Fruit fly (Drosophila melanogaster) whole organism, embryonic: ENCODE measurements around the gene goe.

Experiments used
- Asciz ChIP-seq: fragments of 200-800 bp; sonication (Bioruptor generic); optimal IDR thresholded peaks from 2 replicates; lab custom pipeline; 2017; ENCODE audit warnings: missing biosample characterization, mild to moderate bottlenecking, missing genetic modification characterization, missing genetic modification reagents
- Atf3 ChIP-seq: fragments of 200-800 bp; sonication (Bioruptor generic); optimal IDR thresholded peaks from 3 replicates; lab custom pipeline; 2016; ENCODE audit warnings: missing biosample characterization, missing genetic modification characterization
- Atf6 ChIP-seq: fragments of 200-800 bp; sonication (Bioruptor generic); IDR thresholded peaks from 2 replicates; pipeline ENCODE4 v1.3.6; 2022; ENCODE audit warnings: missing biosample characterization, missing genetic modification characterization
- CG10321 ChIP-seq: fragments of 200-800 bp; sonication (Bioruptor generic); IDR thresholded peaks from 2 replicates; pipeline ENCODE4 v1.3.6; 2022; ENCODE audit warnings: missing biosample characterization, missing genetic modification characterization
- CG10543 ChIP-seq: fragments of 200-800 bp; sonication (Bioruptor generic); optimal IDR thresholded peaks from 3 replicates; lab custom pipeline; 2017; ENCODE audit warnings: missing biosample characterization, mild to moderate bottlenecking, missing genetic modification characterization, moderate library complexity
- CG11696 ChIP-seq: fragments of 200-800 bp; sonication (Bioruptor generic); IDR thresholded peaks from 2 replicates; pipeline ENCODE4 v1.3.6; 2022; ENCODE audit warnings: missing biosample characterization, missing genetic modification characterization
- CG12236 ChIP-seq: fragments of 200-800 bp; sonication (Bioruptor generic); optimal IDR thresholded peaks from 2 replicates; lab custom pipeline; 2016; ENCODE audit warnings: missing biosample characterization, missing genetic modification characterization
- CG14710 ChIP-seq: fragments of 200-800 bp; sonication (Bioruptor generic); optimal IDR thresholded peaks from 3 replicates; lab custom pipeline; 2019; ENCODE audit warnings: missing biosample characterization, mild to moderate bottlenecking, missing genetic modification characterization, moderate library complexity
- CG15073 ChIP-seq: fragments of 200-800 bp; sonication (Bioruptor generic); optimal IDR thresholded peaks from 2 replicates; lab custom pipeline; 2016; ENCODE audit warnings: missing biosample characterization, missing genetic modification characterization
- CG16813 ChIP-seq: fragments of 200-800 bp; sonication (Bioruptor generic); IDR thresholded peaks from 3 replicates; pipeline ENCODE4 v1.3.6; 2022; ENCODE audit warnings: missing biosample characterization, missing genetic modification characterization; ENCODE audit not compliant: partially characterized antibody
- CG17612 ChIP-seq: fragments of 200-800 bp; sonication (Bioruptor generic); IDR thresholded peaks from 2 replicates; pipeline ENCODE4 v1.3.6; 2022; ENCODE audit warnings: missing biosample characterization, missing genetic modification characterization
- CG17912 ChIP-seq: fragments of 200-800 bp; sonication (Bioruptor generic); optimal IDR thresholded peaks from 2 replicates; lab custom pipeline; 2018; ENCODE audit warnings: missing biosample characterization, mild to moderate bottlenecking, missing genetic modification characterization
- CG1832 ChIP-seq: fragments of 200-800 bp; sonication (Bioruptor generic); optimal IDR thresholded peaks from 2 replicates; lab custom pipeline; 2017; ENCODE audit warnings: missing biosample characterization, mild to moderate bottlenecking, missing genetic modification characterization, inconsistent platforms
- CG18476 ChIP-seq: fragments of 200-800 bp; sonication (Bioruptor generic); optimal IDR thresholded peaks from 2 replicates; lab custom pipeline; 2016; ENCODE audit warnings: missing biosample characterization, mild to moderate bottlenecking, missing genetic modification characterization
- CG2202 ChIP-seq: fragments of 200-800 bp; sonication (Bioruptor generic); optimal IDR thresholded peaks from 2 replicates; lab custom pipeline; 2018; ENCODE audit warnings: missing biosample characterization, mild to moderate bottlenecking, missing genetic modification characterization
- CG2889 ChIP-seq: fragments of 200-800 bp; sonication (Bioruptor generic); IDR thresholded peaks from 3 replicates; pipeline ENCODE4 v1.3.6; 2022; ENCODE audit warnings: missing biosample characterization, missing genetic modification characterization
- CG34376 ChIP-seq: fragments of 200-800 bp; sonication (Bioruptor generic); optimal IDR thresholded peaks from 2 replicates; lab custom pipeline; 2018; ENCODE audit warnings: missing biosample characterization, mild to moderate bottlenecking, missing genetic modification characterization
- CG42726 ChIP-seq: fragments of 200-800 bp; sonication (Bioruptor generic); IDR thresholded peaks from 2 replicates; pipeline ENCODE4 v1.3.6; 2022; ENCODE audit warnings: missing biosample characterization, missing genetic modification characterization; ENCODE audit not compliant: partially characterized antibody
- CG6175 ChIP-seq: fragments of 200-800 bp; sonication (Bioruptor generic); IDR thresholded peaks from 3 replicates; pipeline ENCODE4 v1.3.6; 2022; ENCODE audit warnings: missing biosample characterization, missing genetic modification characterization
- CG7357 ChIP-seq: fragments of 200-800 bp; sonication (Bioruptor generic); IDR thresholded peaks from 3 replicates; pipeline ENCODE4 v1.3.6; 2022; ENCODE audit warnings: missing biosample characterization, missing genetic modification characterization
- CG8359 ChIP-seq: fragments of 200-800 bp; sonication (Bioruptor generic); optimal IDR thresholded peaks from 2 replicates; lab custom pipeline; 2017; ENCODE audit warnings: missing biosample characterization, mild to moderate bottlenecking, missing genetic modification characterization, borderline replicate concordance
- CG9797 ChIP-seq: fragments of 200-800 bp; sonication (Bioruptor generic); optimal IDR thresholded peaks from 3 replicates; lab custom pipeline; 2018; ENCODE audit warnings: missing biosample characterization, mild to moderate bottlenecking, missing genetic modification characterization
- Dll ChIP-seq: fragments of 200-800 bp; sonication (Bioruptor generic); IDR thresholded peaks from 4 replicates; pipeline ENCODE4 v1.3.6; 2022; ENCODE audit warnings: missing biosample characterization, missing genetic modification characterization; ENCODE audit not compliant: partially characterized antibody
- Drgx ChIP-seq: fragments of 200-800 bp; sonication (Bioruptor generic); IDR thresholded peaks from 2 replicates; pipeline ENCODE4 v1.3.6; 2022; ENCODE audit warnings: missing biosample characterization, missing genetic modification characterization
- Ets65A ChIP-seq: fragments of 200-800 bp; sonication (Bioruptor generic); peaks from one replicate; lab custom pipeline; 2016; ENCODE audit warnings: missing biosample characterization, missing genetic modification characterization
- Ets97D ChIP-seq: fragments of 200-800 bp; sonication (Bioruptor generic); optimal IDR thresholded peaks from 3 replicates; lab custom pipeline; 2016; ENCODE audit warnings: missing biosample characterization, missing genetic modification characterization
- HmgZ ChIP-seq: fragments of 200-800 bp; sonication (Bioruptor generic); optimal IDR thresholded peaks from 2 replicates; lab custom pipeline; 2018; ENCODE audit warnings: missing biosample characterization, mild to moderate bottlenecking, missing genetic modification characterization
- Hr51 ChIP-seq, 2 experiments: fragments of 200-800 bp; sonication (Bioruptor generic); optimal IDR thresholded peaks; 2 replicates in 1 of 2; 3 replicates in 1 of 2; lab custom pipeline; 2016 to 2018; ENCODE audit warnings: missing biosample characterization in 2 of 2, missing genetic modification characterization in 2 of 2, mild to moderate bottlenecking in 1 of 2, moderate library complexity in 1 of 2
- Hr78 ChIP-seq, 2 experiments: fragments of 200-800 bp in 1 of 2; fragments of >200 bp in 1 of 2; sonication (Bioruptor generic) in 1 of 2; optimal IDR thresholded peaks; 2 replicates each; lab custom pipeline; 2017 to 2019; ENCODE audit warnings: missing biosample characterization in 2 of 2, missing genetic modification characterization in 2 of 2, mild to moderate bottlenecking in 1 of 2, moderate library complexity in 1 of 2
- Med ChIP-seq: fragments of 200-800 bp; sonication (Bioruptor generic); peaks from one replicate; lab custom pipeline; 2016; ENCODE audit warnings: missing biosample characterization, missing genetic modification characterization, mild to moderate bottlenecking, inconsistent platforms, moderate library complexity
- Nf-YA ChIP-seq: fragments of 200-800 bp; sonication (Bioruptor generic); IDR thresholded peaks from 2 replicates; pipeline ENCODE4 v1.3.6; 2022; ENCODE audit warnings: missing biosample characterization, missing genetic modification characterization
- Nf-YC ChIP-seq: fragments of 200-800 bp; optimal IDR thresholded peaks from 3 replicates; lab custom pipeline; 2019; ENCODE audit warnings: missing biosample characterization, mild to moderate bottlenecking, missing genetic modification characterization, moderate library complexity
- Oaz ChIP-seq: fragments of 200-800 bp; sonication (Bioruptor generic); IDR thresholded peaks from 2 replicates; pipeline ENCODE4 v1.3.6; 2022; ENCODE audit warnings: missing biosample characterization, missing genetic modification characterization
- Pdp1 ChIP-seq, 2 experiments: fragments of 200-800 bp; sonication (Bioruptor generic); optimal IDR thresholded peaks; 3 replicates each; lab custom pipeline; 2016; ENCODE audit warnings: missing biosample characterization in 2 of 2, missing genetic modification characterization in 2 of 2, mild to moderate bottlenecking in 1 of 2, moderate library complexity in 1 of 2
- Six4 ChIP-seq: fragments of 200-800 bp; sonication (Bioruptor generic); optimal IDR thresholded peaks from 2 replicates; lab custom pipeline; 2016; ENCODE audit warnings: missing biosample characterization, missing genetic modification characterization
- Sox102F ChIP-seq: fragments of 200-800 bp; sonication (Bioruptor generic); optimal IDR thresholded peaks from 2 replicates; lab custom pipeline; 2018; ENCODE audit warnings: missing biosample characterization, mild to moderate bottlenecking, missing genetic modification characterization, moderate library complexity
- Xrp1 ChIP-seq: fragments of 200-800 bp; sonication (Bioruptor generic); IDR thresholded peaks from 2 replicates; pipeline ENCODE4 v1.3.6; 2022; ENCODE audit warnings: missing biosample characterization, missing genetic modification characterization
- ab ChIP-seq: fragments of 200-800 bp; sonication (Bioruptor generic); optimal IDR thresholded peaks from 2 replicates; lab custom pipeline; 2016; ENCODE audit warnings: missing biosample characterization, missing genetic modification characterization
- aop ChIP-seq: fragments of 200-800 bp; sonication (Bioruptor generic); IDR thresholded peaks from 2 replicates; pipeline ENCODE4 v1.3.6; 2022; ENCODE audit warnings: missing biosample characterization, missing genetic modification characterization
- cad ChIP-seq: fragments of >200 bp; optimal IDR thresholded peaks from 2 replicates; lab custom pipeline; 2017; ENCODE audit warnings: missing biosample characterization, missing genetic modification characterization
- ci ChIP-seq: fragments of 200-800 bp; sonication (Bioruptor generic); IDR thresholded peaks from 3 replicates; pipeline ENCODE4 v1.3.6; 2022; ENCODE audit warnings: missing biosample characterization, missing genetic modification characterization
- da ChIP-seq: fragments of 200-800 bp; sonication (Bioruptor generic); optimal IDR thresholded peaks from 2 replicates; lab custom pipeline; 2016; ENCODE audit warnings: missing biosample characterization, missing genetic modification characterization
- ftz-f1 ChIP-seq: fragments of 200-800 bp; sonication (Bioruptor generic); optimal IDR thresholded peaks from 2 replicates; lab custom pipeline; 2016; ENCODE audit warnings: missing biosample characterization, missing genetic modification characterization
- gem ChIP-seq: fragments of 200-800 bp; sonication (Bioruptor generic); optimal IDR thresholded peaks from 2 replicates; lab custom pipeline; 2019; ENCODE audit warnings: missing biosample characterization, mild to moderate bottlenecking, missing genetic modification characterization, moderate library complexity
- org-1 ChIP-seq: fragments of 200-800 bp; sonication (Bioruptor generic); optimal IDR thresholded peaks from 2 replicates; lab custom pipeline; 2017; ENCODE audit warnings: missing biosample characterization, missing genetic modification characterization
- row ChIP-seq: fragments of 200-800 bp; sonication (Bioruptor generic); IDR thresholded peaks from 3 replicates; pipeline ENCODE4 v1.3.6; 2022; ENCODE audit warnings: missing biosample characterization, missing genetic modification characterization
- sd ChIP-seq: fragments of 200-800 bp; sonication (Bioruptor generic); optimal IDR thresholded peaks from 3 replicates; lab custom pipeline; 2018; ENCODE audit warnings: missing biosample characterization, mild to moderate bottlenecking, missing genetic modification characterization, moderate library complexity
- sens ChIP-seq: fragments of 200-800 bp; sonication (Bioruptor generic); peaks from one replicate; lab custom pipeline; 2016; ENCODE audit warnings: missing biosample characterization, missing genetic modification characterization
- slbo ChIP-seq: fragments of 200-800 bp; sonication (Bioruptor generic); IDR thresholded peaks from 2 replicates; pipeline ENCODE4 v1.3.6; 2022; ENCODE audit warnings: missing biosample characterization, missing genetic modification characterization
- sr ChIP-seq: fragments of 200-800 bp; sonication (Bioruptor generic); IDR thresholded peaks from 3 replicates; pipeline ENCODE4 v1.3.6; 2022; ENCODE audit warnings: missing biosample characterization, missing genetic modification characterization
- ssp ChIP-seq: fragments of 200-800 bp; sonication (Bioruptor generic); IDR thresholded peaks from 2 replicates; pipeline ENCODE4 v1.3.6; 2022; ENCODE audit warnings: missing biosample characterization, missing genetic modification characterization
- wor ChIP-seq: fragments of 200-800 bp; sonication (Bioruptor generic); IDR thresholded peaks from 2 replicates; pipeline ENCODE4 v1.3.6; 2022; ENCODE audit warnings: missing biosample characterization, missing genetic modification characterization

The goe gene

DNA sequence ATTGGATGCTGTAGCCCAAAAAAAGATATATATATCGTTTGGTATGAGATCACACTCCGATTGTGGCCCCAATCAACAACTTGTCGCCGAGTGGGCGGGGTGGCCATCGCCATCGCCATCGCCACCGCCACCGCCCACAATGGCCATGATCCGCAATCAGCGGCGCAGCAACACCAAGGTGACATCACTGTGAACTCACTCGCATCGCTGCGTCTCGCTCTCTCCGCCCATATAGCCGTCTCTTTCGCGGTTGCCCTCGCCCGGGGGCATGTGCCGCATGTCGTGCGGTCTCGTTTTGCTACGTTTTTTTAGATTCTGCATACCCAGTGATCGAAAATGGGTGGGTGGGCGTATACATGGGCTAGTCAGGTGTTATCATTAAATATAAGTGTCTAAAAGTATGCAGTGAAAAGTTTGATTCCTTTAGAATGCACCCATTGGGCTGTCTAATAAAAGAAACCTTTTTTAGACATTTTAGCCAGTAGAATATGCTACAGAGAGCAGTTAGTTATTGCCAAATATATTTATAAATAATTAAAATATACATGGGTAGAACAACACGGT, 15.2 kb upstream of the goe start (continued):
- TF ChIP-seq Med (GFP tag; lab: Kevin White, UChicago), result peak; percentile 42
- no peak for TF ChIP-seq row (GFP tag; lab: Robert Waterston, UW)
- no peak for TF ChIP-seq CG42726
- no peak for TF ChIP-seq CG9797 (GFP tag; lab: Kevin White, UChicago)
- no peak for TF ChIP-seq Dll (GFP tag; lab: Robert Waterston, UW)
- TF ChIP-seq ssp, result no peak
- no peak for TF ChIP-seq Xrp1
- TF ChIP-seq CG16813 (GFP tag; lab: Robert Waterston, UW), result no peak
- TF ChIP-seq Atf3, result peak; percentile 47
- peak; percentile 20; the same call in 1 of the 2 replicates for TF ChIP-seq slbo
- peak; percentile 66 for TF ChIP-seq CG1832 (GFP tag; lab: Kevin White, UChicago)
- TF ChIP-seq Nf-YA (GFP tag; lab: Robert Waterston, UW), result no peak
- TF ChIP-seq sr (GFP tag; lab: Robert Waterston, UW), result peak; percentile 99
- TF ChIP-seq Atf6 (GFP tag; lab: Robert Waterston, UW), result no peak
- TF ChIP-seq Nf-YC (tag; lab: Kevin White, UChicago), result peak; percentile 21
- no peak for TF ChIP-seq Six4
- peak; percentile 96 for TF ChIP-seq CG17612 (GFP tag; lab: Robert Waterston, UW)
- no peak for TF ChIP-seq CG11696 (GFP tag; lab: Robert Waterston, UW)
- TF ChIP-seq CG2202 (tag; lab: Kevin White, UChicago), result no peak
- peak; percentile 19 for TF ChIP-seq sd
- no peak for TF ChIP-seq CG7357 (GFP tag; lab: Robert Waterston, UW)
- TF ChIP-seq CG10543 (GFP tag; lab: Kevin White, UChicago), result peak; percentile 38
- TF ChIP-seq Oaz, result no peak
- TF ChIP-seq da (GFP tag; lab: Kevin White, UChicago), result no peak
- TF ChIP-seq CG17912 (GFP tag; lab: Kevin White, UChicago), result no peak
- TF ChIP-seq Pdp1 (GFP tag; optimal IDR thresholded peaks at IDR 0.05; lab: Kevin White, UChicago), result peak in 1 of 2 experiments; percentile 16
- TF ChIP-seq Hr78 (GFP tag; optimal IDR thresholded peaks at IDR 0.05; lab: Kevin White, UChicago), result peak in 1 of 2 experiments; percentile 91
- TF ChIP-seq ab (GFP tag; lab: Kevin White, UChicago), result no peak
- no peak for TF ChIP-seq CG14710 (tag; lab: Kevin White, UChicago)
- TF ChIP-seq CG6175 (GFP tag; lab: Robert Waterston, UW), result peak; percentile 71; the same call in 2 of the 3 replicates
- peak; percentile 50; the same call in 1 of the 3 replicates for TF ChIP-seq ci
- peak; percentile 89 for TF ChIP-seq CG10321 (GFP tag; lab: Robert Waterston, UW)
- TF ChIP-seq wor (GFP tag; lab: Robert Waterston, UW), result no peak
- TF ChIP-seq ftz-f1, result peak; percentile 96
- TF ChIP-seq Ets65A (GFP tag; lab: Kevin White, UChicago), result no peak
- TF ChIP-seq, all 482 proteins: peak for 20

DNA sequence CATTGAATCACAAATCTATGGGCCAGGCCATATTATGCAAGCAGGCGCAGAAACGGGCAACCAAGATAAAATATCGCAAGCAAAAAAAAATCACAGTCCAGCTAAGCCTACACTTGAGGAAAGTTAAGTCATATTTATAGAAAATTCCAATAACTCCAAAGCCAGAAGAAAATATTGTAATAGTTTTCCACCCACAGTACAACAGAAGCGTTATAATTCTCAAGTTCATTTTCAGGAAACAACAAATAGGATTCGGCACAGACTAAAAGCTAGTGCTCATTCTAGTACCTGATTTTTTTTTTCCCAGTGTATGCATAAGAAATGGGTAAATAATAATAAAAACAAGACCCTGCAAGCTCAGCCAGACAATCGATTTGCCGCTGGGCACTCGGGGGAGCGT, 14.1 kb upstream of the goe start:
- TF ChIP-seq aop (GFP tag; lab: Robert Waterston, UW) (no peak), Ets65A (GFP tag; lab: Kevin White, UChicago) (no peak), Pdp1 (GFP tag; optimal IDR thresholded peaks at IDR 0.05; lab: Kevin White, UChicago) (peak in 1 of 2 experiments; percentile 4), CG8359 (no peak), HmgZ (no peak), CG6175 (GFP tag; lab: Robert Waterston, UW) (no peak), CG34376 (GFP tag; lab: Kevin White, UChicago) (no peak), gem (tag; lab: Kevin White, UChicago) (peak; percentile 28), CG12236 (GFP tag; lab: Kevin White, UChicago) (no peak), Drgx (GFP tag; lab: Robert Waterston, UW) (peak; percentile 39; the same call in 1 of the 2 replicates), Hr51 (GFP tag; optimal IDR thresholded peaks at IDR 0.05; lab: Kevin White, UChicago) (peak in 1 of 2 experiments; percentile 14), Sox102F (peak; percentile 8), CG15073 (GFP tag; lab: Kevin White, UChicago) (no peak), sens (peak; percentile 43), org-1 (GFP tag; lab: Kevin White, UChicago) (no peak), CG2889 (GFP tag; lab: Robert Waterston, UW) (no peak), Ets97D (GFP tag; lab: Kevin White, UChicago) (no peak), cad (GFP tag; lab: Kevin White, UChicago) (no peak), Asciz (GFP tag; lab: Kevin White, UChicago) (no peak), CG18476 (GFP tag; lab: Kevin White, UChicago) (no peak)
